Worm (Caenorhabditis elegans): Measurements from ENCODE around the gene srh-194.
"Not testable (repeated sequence)": the region's sequence is repeated elsewhere in the genome, so short reads cannot be mapped to it uniquely, and the experiment has no call there.

ce11 chrV:4278735-4279134 lies 14.6 kb downstream of the srh-194 start, which contains the start of gene srt-20:
- TF ChIP-seq cebp-2 (GFP tag; IDR thresholded peaks at IDR 0.05); atf-7 (tag; optimal IDR thresholded peaks at IDR 0.05); unc-62 (GFP tag; optimal IDR thresholded peaks at IDR 0.05); tbx-9 (tag; optimal IDR thresholded peaks at IDR 0.05; ENCODE audit: borderline replicate concordance); sptf-2 (GFP tag; optimal IDR thresholded peaks at IDR 0.05); aptf-3 (GFP tag; IDR thresholded peaks at IDR 0.05); ets-4 (GFP tag; optimal IDR thresholded peaks at IDR 0.05); pha-4 (tag; optimal IDR thresholded peaks at IDR 0.05); aptf-2 (GFP tag; conservative IDR thresholded peaks at IDR 0.05); let-607 (tag; optimal IDR thresholded peaks at IDR 0.05): not testable (repeated sequence)
